Fruit fly (Drosophila melanogaster) whole organism, prepupa: ENCODE measurements around the gene CG31381.
A peak's percentile ranks its signal among the peaks of the same experiment; 100 is the strongest.

Experiments used
- CG11902 ChIP-seq: fragments of 200-800 bp; sonication (Bioruptor generic); optimal IDR thresholded peaks from 3 replicates; lab custom pipeline; 2016; ENCODE audit warnings: missing biosample characterization, missing genetic modification characterization
- CG15336 ChIP-seq: fragments of 200-800 bp; sonication (Bioruptor generic); IDR thresholded peaks from 2 replicates; pipeline ENCODE4 v1.3.6; 2022; ENCODE audit warnings: missing biosample characterization, missing genetic modification characterization
- CG1621 ChIP-seq: fragments of 200-800 bp; sonication (Bioruptor generic); optimal IDR thresholded peaks from 3 replicates; lab custom pipeline; 2018; ENCODE audit warnings: missing biosample characterization, mild to moderate bottlenecking, missing genetic modification characterization
- CG16779 ChIP-seq: fragments of 200-800 bp; sonication (Bioruptor generic); optimal IDR thresholded peaks from 3 replicates; lab custom pipeline; 2017; ENCODE audit warnings: missing biosample characterization, mild to moderate bottlenecking, missing genetic modification characterization
- CG3032 ChIP-seq: fragments of 200-800 bp; optimal IDR thresholded peaks from 2 replicates; lab custom pipeline; 2019; ENCODE audit warnings: missing biosample characterization, mild to moderate bottlenecking, missing genetic modification characterization, moderate library complexity
- CG31627 ChIP-seq: fragments of 200-800 bp; sonication (Bioruptor generic); optimal IDR thresholded peaks from 3 replicates; lab custom pipeline; 2016; ENCODE audit warnings: missing biosample characterization, missing genetic modification characterization
- CG32006 ChIP-seq: fragments of 200-800 bp; sonication (Bioruptor generic); optimal IDR thresholded peaks from 3 replicates; lab custom pipeline; 2017; ENCODE audit warnings: missing biosample characterization, mild to moderate bottlenecking, missing genetic modification characterization
- CG3919 ChIP-seq: fragments of 200-800 bp; sonication (Bioruptor generic); optimal IDR thresholded peaks from 3 replicates; lab custom pipeline; 2016; ENCODE audit warnings: missing biosample characterization, missing genetic modification characterization
- CG4318 ChIP-seq: fragments of 200-800 bp; sonication (Bioruptor generic); optimal IDR thresholded peaks from 3 replicates; lab custom pipeline; 2017; ENCODE audit warnings: missing biosample characterization, mild to moderate bottlenecking, missing genetic modification characterization
- CG6163 ChIP-seq: fragments of 200-800 bp; sonication (Bioruptor generic); IDR thresholded peaks from 3 replicates; pipeline ENCODE4 v1.3.6; 2022; ENCODE audit warnings: missing biosample characterization, missing genetic modification characterization
- CG6276 ChIP-seq: fragments of 200-800 bp; sonication (Bioruptor generic); optimal IDR thresholded peaks from 2 replicates; lab custom pipeline; 2017; ENCODE audit warnings: missing biosample characterization, mild to moderate bottlenecking, missing genetic modification characterization
- CG6792 ChIP-seq: fragments of 200-800 bp; sonication (Bioruptor generic); optimal IDR thresholded peaks from 3 replicates; lab custom pipeline; 2016; ENCODE audit warnings: missing biosample characterization, missing genetic modification characterization
- CG6854 ChIP-seq: fragments of 200-800 bp; sonication (Bioruptor generic); optimal IDR thresholded peaks from 2 replicates; lab custom pipeline; 2017; ENCODE audit warnings: missing biosample characterization, mild to moderate bottlenecking, missing genetic modification characterization
- CG7368 ChIP-seq: fragments of 200-800 bp; sonication (Bioruptor generic); optimal IDR thresholded peaks from 3 replicates; lab custom pipeline; 2016; ENCODE audit warnings: missing biosample characterization, missing genetic modification characterization
- CG8119 ChIP-seq: fragments of 200-800 bp; sonication (Bioruptor generic); IDR thresholded peaks from 3 replicates; pipeline ENCODE4 v1.3.6; 2022; ENCODE audit warnings: missing biosample characterization, missing genetic modification characterization
- CG8632 ChIP-seq: fragments of 200-800 bp; sonication (Bioruptor generic); optimal IDR thresholded peaks from 3 replicates; lab custom pipeline; 2016; ENCODE audit warnings: missing biosample characterization, missing genetic modification characterization
- CG9139 ChIP-seq: fragments of 200-800 bp; sonication (Bioruptor generic); optimal IDR thresholded peaks from 3 replicates; lab custom pipeline; 2017; ENCODE audit warnings: missing biosample characterization, mild to moderate bottlenecking, missing genetic modification characterization
- Eip75B ChIP-seq: fragments of 200-800 bp; sonication (Bioruptor generic); optimal IDR thresholded peaks from 3 replicates; lab custom pipeline; 2016; ENCODE audit warnings: missing biosample characterization, missing genetic modification characterization
- Eip78C ChIP-seq: fragments of 200-800 bp; sonication (Bioruptor generic); peaks from one replicate; lab custom pipeline; 2016; ENCODE audit warnings: missing biosample characterization, missing genetic modification characterization
- Eip93F ChIP-seq: fragments of 200-800 bp; sonication (Bioruptor generic); optimal IDR thresholded peaks from 2 replicates; lab custom pipeline; 2016; ENCODE audit warnings: missing biosample characterization, mild to moderate bottlenecking, missing genetic modification characterization
- Ets21C ChIP-seq: fragments of 200-800 bp; sonication (Bioruptor generic); optimal IDR thresholded peaks from 3 replicates; lab custom pipeline; 2016; ENCODE audit warnings: missing biosample characterization, missing genetic modification characterization
- Ets96B ChIP-seq: fragments of 200-800 bp; optimal IDR thresholded peaks from 2 replicates; lab custom pipeline; 2019; ENCODE audit warnings: missing biosample characterization, mild to moderate bottlenecking, missing genetic modification characterization, moderate library complexity
- Gug ChIP-seq: fragments of 200-800 bp; sonication (Bioruptor generic); IDR thresholded peaks from 2 replicates; pipeline ENCODE4 v1.3.6; 2022; ENCODE audit warnings: missing biosample characterization, missing genetic modification characterization
- Hr38 ChIP-seq: sonication (Bioruptor generic); optimal IDR thresholded peaks from 2 replicates; lab custom pipeline; 2016; ENCODE audit warnings: missing biosample characterization, missing genetic modification characterization
- Hr39 ChIP-seq: fragments of 200-800 bp; sonication (Bioruptor generic); optimal IDR thresholded peaks from 2 replicates; lab custom pipeline; 2016; ENCODE audit warnings: missing biosample characterization, missing genetic modification characterization
- Hr4 ChIP-seq: fragments of 200-800 bp; sonication (Bioruptor generic); optimal IDR thresholded peaks from 3 replicates; lab custom pipeline; 2016; ENCODE audit warnings: missing biosample characterization, missing genetic modification characterization
- Lpt ChIP-seq: fragments of 200-800 bp; sonication (Bioruptor generic); optimal IDR thresholded peaks from 3 replicates; lab custom pipeline; 2016; ENCODE audit warnings: missing biosample characterization, missing genetic modification characterization
- OdsH ChIP-seq: fragments of 200-800 bp; sonication (Bioruptor generic); optimal IDR thresholded peaks from 3 replicates; lab custom pipeline; 2016; ENCODE audit warnings: missing biosample characterization, missing genetic modification characterization
- Smox ChIP-seq: fragments of 200-800 bp; sonication (Bioruptor generic); optimal IDR thresholded peaks from 3 replicates; lab custom pipeline; 2016; ENCODE audit warnings: missing biosample characterization, missing genetic modification characterization
- Sox102F ChIP-seq: fragments of 200-800 bp; sonication (Bioruptor generic); optimal IDR thresholded peaks from 2 replicates; lab custom pipeline; 2016; ENCODE audit warnings: missing biosample characterization, mild to moderate bottlenecking, missing genetic modification characterization
- Sox15 ChIP-seq: fragments of 200-800 bp; sonication (Bioruptor generic); optimal IDR thresholded peaks from 3 replicates; lab custom pipeline; 2016; ENCODE audit warnings: missing biosample characterization, missing genetic modification characterization
- achi ChIP-seq: fragments of 200-800 bp; sonication (Bioruptor generic); optimal IDR thresholded peaks from 3 replicates; lab custom pipeline; 2016; ENCODE audit warnings: missing biosample characterization, missing genetic modification characterization
- acj6 ChIP-seq: fragments of 200-800 bp; sonication (Bioruptor generic); optimal IDR thresholded peaks from 3 replicates; lab custom pipeline; 2016; ENCODE audit warnings: missing biosample characterization, missing genetic modification characterization
- cyc ChIP-seq: fragments of 200-800 bp; sonication (Bioruptor generic); optimal IDR thresholded peaks from 3 replicates; lab custom pipeline; 2016; ENCODE audit warnings: missing biosample characterization, missing genetic modification characterization
- eg ChIP-seq: fragments of 200-800 bp; sonication (Bioruptor generic); IDR thresholded peaks from 3 replicates; pipeline ENCODE4 v1.3.6; 2022; ENCODE audit warnings: missing biosample characterization, missing genetic modification characterization
- esn ChIP-seq: fragments of 200-800 bp; sonication (Bioruptor generic); optimal IDR thresholded peaks from 2 replicates; lab custom pipeline; 2016; ENCODE audit warnings: missing biosample characterization, mild to moderate bottlenecking, missing genetic modification characterization, moderate library complexity
- fd59A ChIP-seq: fragments of 200-800 bp; sonication (Bioruptor generic); optimal IDR thresholded peaks from 2 replicates; lab custom pipeline; 2017; ENCODE audit warnings: missing biosample characterization, mild to moderate bottlenecking, missing genetic modification characterization, missing genetic modification reagents
- lz ChIP-seq: fragments of 200-800 bp; sonication (Bioruptor generic); optimal IDR thresholded peaks from 3 replicates; lab custom pipeline; 2016; ENCODE audit warnings: missing biosample characterization, missing genetic modification characterization
- net ChIP-seq: fragments of 200-800 bp; sonication (Bioruptor generic); optimal IDR thresholded peaks from 3 replicates; lab custom pipeline; 2016; ENCODE audit warnings: missing biosample characterization, missing genetic modification characterization
- pdm3 ChIP-seq: fragments of 200-800 bp; sonication (Bioruptor generic); optimal IDR thresholded peaks from 3 replicates; lab custom pipeline; 2016; ENCODE audit warnings: missing biosample characterization, missing genetic modification characterization
- salr ChIP-seq, 2 experiments: fragments of 200-800 bp; sonication (Bioruptor generic); optimal IDR thresholded peaks; 3 replicates each; lab custom pipeline; 2016 to 2018; ENCODE audit warnings: missing biosample characterization in 2 of 2, missing genetic modification characterization in 2 of 2, mild to moderate bottlenecking in 1 of 2
- spab ChIP-seq: fragments of 200-800 bp; sonication (Bioruptor generic); optimal IDR thresholded peaks from 2 replicates; lab custom pipeline; 2017; ENCODE audit warnings: missing biosample characterization, mild to moderate bottlenecking, missing genetic modification characterization, missing genetic modification reagents
- ss ChIP-seq, 2 experiments: fragments of 200-800 bp; sonication (Bioruptor generic); optimal IDR thresholded peaks; 2 replicates in 1 of 2; 3 replicates in 1 of 2; lab custom pipeline; 2017 to 2018; ENCODE audit warnings: mild to moderate bottlenecking in 2 of 2, missing biosample characterization in 2 of 2, missing genetic modification characterization in 2 of 2, moderate library complexity in 1 of 2
- topi ChIP-seq: fragments of 200-800 bp; sonication (Bioruptor generic); optimal IDR thresholded peaks from 3 replicates; lab custom pipeline; 2016; ENCODE audit warnings: missing biosample characterization, missing genetic modification characterization
- vri ChIP-seq: fragments of 200-800 bp; sonication (Bioruptor generic); optimal IDR thresholded peaks from 3 replicates; lab custom pipeline; 2016; ENCODE audit warnings: missing biosample characterization, mild to moderate bottlenecking, missing genetic modification characterization

Gene CG31381

DNA sequence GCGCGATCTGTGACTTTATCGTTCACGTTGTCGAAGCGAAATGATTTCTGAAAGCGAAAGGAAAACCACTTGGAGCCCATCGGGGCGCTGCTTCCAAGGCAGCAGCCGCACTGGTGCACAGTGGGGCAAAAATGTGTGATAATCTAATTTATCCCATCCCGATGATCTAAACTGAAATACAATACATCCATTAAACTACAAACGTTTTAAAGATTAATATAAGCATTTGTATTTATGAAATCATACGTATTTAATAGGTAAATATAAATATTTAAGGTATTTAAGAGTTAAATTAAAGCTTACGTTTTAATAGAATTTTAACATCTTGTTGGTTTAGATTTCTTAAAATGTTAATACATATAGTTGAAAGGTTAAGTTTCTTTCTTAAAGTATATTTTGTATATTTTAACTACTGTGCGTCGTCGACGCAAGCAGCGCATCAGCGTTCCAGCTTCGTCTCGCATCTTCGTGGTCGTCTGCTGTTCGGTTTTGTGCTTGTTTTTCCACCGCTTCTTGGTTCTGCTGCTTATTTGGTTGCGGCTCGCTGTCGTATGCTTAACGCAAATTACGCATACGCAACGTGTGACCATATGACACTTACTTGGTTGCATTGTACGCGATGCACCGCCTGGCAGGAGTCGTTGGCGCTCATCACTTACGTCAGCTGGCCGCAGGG, 29.3 kb downstream of the CG31381 start, which contains the start of gene CG13643 (continued):
- TF ChIP-seq CG3032 (tag; lab: Kevin White, UChicago), result no peak
- TF ChIP-seq salr (GFP tag; optimal IDR thresholded peaks at IDR 0.05; lab: Kevin White, UChicago), result peak in 1 of 2 experiments; percentile 71
- TF ChIP-seq Hr39 (GFP tag; lab: Kevin White, UChicago), result no peak
- TF ChIP-seq Eip75B (GFP tag; lab: Kevin White, UChicago), result no peak
- TF ChIP-seq CG3919 (GFP tag; lab: Kevin White, UChicago), result peak; percentile 67
- TF ChIP-seq CG6792, result peak; percentile 34
- no peak for TF ChIP-seq CG1621 (tag; lab: Kevin White, UChicago)
- TF ChIP-seq OdsH (GFP tag; lab: Kevin White, UChicago), result peak; percentile 55
- peak; percentile 31; the same call in 1 of the 3 replicates for TF ChIP-seq eg (GFP tag; lab: Robert Waterston, UW)
- TF ChIP-seq CG6854 (GFP tag; lab: Kevin White, UChicago), result no peak
- no peak for TF ChIP-seq spab
- TF ChIP-seq Lpt (GFP tag; lab: Kevin White, UChicago), result peak; percentile 36
- TF ChIP-seq CG16779 (tag; lab: Kevin White, UChicago), result peak; percentile 17
- no peak for TF ChIP-seq esn (GFP tag; lab: Kevin White, UChicago)
- TF ChIP-seq CG6163 (GFP tag; lab: Robert Waterston, UW), result 0 out of 3 replicates have a peak, but pooled peaks have one; percentile 6
- no peak for TF ChIP-seq Hr38 (GFP tag; lab: Kevin White, UChicago)
- TF ChIP-seq CG9139 (GFP tag; lab: Kevin White, UChicago), result no peak
- peak; percentile 35 to 56 for TF ChIP-seq ss (GFP tag; optimal IDR thresholded peaks at IDR 0.05; lab: Kevin White, UChicago)
- peak; percentile 4 for TF ChIP-seq Smox
- no peak for TF ChIP-seq CG31627 (GFP tag; lab: Kevin White, UChicago)
- TF ChIP-seq topi (GFP tag; lab: Kevin White, UChicago), result peak; percentile 12
- TF ChIP-seq achi (GFP tag; lab: Kevin White, UChicago), result peak; percentile 74
- TF ChIP-seq CG11902, result no peak
- peak; percentile 88 for TF ChIP-seq Eip78C (GFP tag; lab: Kevin White, UChicago)
- peak; percentile 23 for TF ChIP-seq pdm3
- peak; percentile 1 for TF ChIP-seq cyc (GFP tag; lab: Kevin White, UChicago)
- peak; percentile 66 for TF ChIP-seq CG8632
- no peak for TF ChIP-seq Eip93F (GFP tag; lab: Kevin White, UChicago)
- no peak for TF ChIP-seq vri
- no peak for TF ChIP-seq Sox102F
- peak; percentile 11 for TF ChIP-seq CG7368 (GFP tag; lab: Kevin White, UChicago)

DNA sequence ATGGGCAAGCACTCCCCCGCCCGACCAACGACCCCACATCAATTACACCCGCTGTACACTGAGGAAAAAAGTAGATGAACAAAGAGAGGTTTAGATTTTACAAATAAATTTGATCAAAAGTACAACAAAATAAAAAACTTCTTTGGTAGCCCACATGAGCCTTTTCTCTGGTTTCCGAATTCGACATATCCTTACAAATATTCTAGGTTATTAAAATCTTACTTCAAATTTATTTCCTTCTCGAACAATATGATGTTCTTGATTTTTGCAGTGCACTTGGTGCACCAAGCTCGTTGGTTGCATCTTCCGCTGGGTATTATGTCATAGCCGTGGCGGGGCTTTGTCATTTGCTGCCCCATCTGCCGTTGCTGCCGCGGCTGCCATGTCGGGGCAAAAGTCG, 29.8 kb downstream of the CG31381 start:
- TF ChIP-seq net, result no peak
- peak; percentile 52 for TF ChIP-seq CG8119
- TF ChIP-seq CG15336 (GFP tag; lab: Robert Waterston, UW), result peak; percentile 55
- TF ChIP-seq Eip78C (GFP tag; lab: Kevin White, UChicago), result peak; percentile 55
- TF ChIP-seq CG8632, result no peak
- no peak for TF ChIP-seq Sox15 (GFP tag; lab: Kevin White, UChicago)
- no peak for TF ChIP-seq Ets21C (GFP tag; lab: Kevin White, UChicago)
- TF ChIP-seq CG9139 (GFP tag; lab: Kevin White, UChicago), result no peak
- peak; percentile 19 for TF ChIP-seq Hr4 (GFP tag; lab: Kevin White, UChicago)
- no peak for TF ChIP-seq Gug (GFP tag; lab: Robert Waterston, UW)
- no peak for TF ChIP-seq ss (GFP tag; optimal IDR thresholded peaks at IDR 0.05; lab: Kevin White, UChicago)
- TF ChIP-seq CG6276 (GFP tag; lab: Kevin White, UChicago), result peak; percentile 46
- TF ChIP-seq Ets96B, result no peak
- TF ChIP-seq CG32006 (GFP tag; lab: Kevin White, UChicago), result peak; percentile 17
- TF ChIP-seq acj6 (GFP tag; lab: Kevin White, UChicago), result no peak
- TF ChIP-seq CG4318 (GFP tag; lab: Kevin White, UChicago), result no peak
- TF ChIP-seq fd59A (GFP tag; lab: Kevin White, UChicago), result no peak
- peak; percentile 61; the same call in 2 of the 3 replicates for TF ChIP-seq eg (GFP tag; lab: Robert Waterston, UW)
- no peak for TF ChIP-seq lz (GFP tag; lab: Kevin White, UChicago)
